Worm (Caenorhabditis elegans): Measurements from ENCODE around the gene K04A8.20.
A peak's percentile ranks its signal among the peaks of the same experiment; 100 is the strongest.

Gene K04A8.20

DNA sequence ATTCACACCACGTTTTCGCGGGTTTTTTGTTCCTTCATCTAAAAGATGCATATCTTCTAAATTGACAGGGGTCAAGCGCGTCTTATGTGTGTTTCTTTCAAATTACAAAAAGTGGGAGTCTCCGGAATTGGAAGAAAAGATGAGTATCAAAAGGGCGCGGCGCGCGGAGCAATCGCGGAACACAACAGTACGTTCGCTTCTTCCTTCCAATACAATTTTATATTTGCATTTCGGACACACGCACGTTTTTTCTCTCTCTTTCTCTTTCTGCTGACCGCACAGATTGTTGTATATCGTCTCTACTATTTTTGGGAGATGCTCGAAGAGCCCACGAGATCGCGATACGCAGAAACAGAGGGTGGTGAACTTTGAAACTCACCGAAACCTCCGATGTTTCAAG is 939 bp upstream of the K04A8.20 start:
- TF ChIP-seq F49E8.2 (tag; optimal IDR thresholded peaks at IDR 0.05; ENCODE audit: borderline replicate concordance) (no peak), aha-1 (tag) (peak; percentile 37), dve-1 (tag; optimal IDR thresholded peaks at IDR 0.05; ENCODE audit: insufficient read depth) (peak; percentile 22), unc-62 (GFP tag; optimal IDR thresholded peaks at IDR 0.05 in 1 of 2) (peak in 1 of 2 experiments; percentile 95), unc-62 (tag; optimal IDR thresholded peaks at IDR 0.05) (no peak), lin-1 (GFP tag; IDR thresholded peaks at IDR 0.05) (no peak), mdl-1 (tag; optimal IDR thresholded peaks at IDR 0.05) (peak in 1 of 2 experiments; percentile 8), fos-1 (tag; optimal IDR thresholded peaks at IDR 0.05) (no peak), ZK546.5 (tag; optimal IDR thresholded peaks at IDR 0.05) (no peak)

DNA sequence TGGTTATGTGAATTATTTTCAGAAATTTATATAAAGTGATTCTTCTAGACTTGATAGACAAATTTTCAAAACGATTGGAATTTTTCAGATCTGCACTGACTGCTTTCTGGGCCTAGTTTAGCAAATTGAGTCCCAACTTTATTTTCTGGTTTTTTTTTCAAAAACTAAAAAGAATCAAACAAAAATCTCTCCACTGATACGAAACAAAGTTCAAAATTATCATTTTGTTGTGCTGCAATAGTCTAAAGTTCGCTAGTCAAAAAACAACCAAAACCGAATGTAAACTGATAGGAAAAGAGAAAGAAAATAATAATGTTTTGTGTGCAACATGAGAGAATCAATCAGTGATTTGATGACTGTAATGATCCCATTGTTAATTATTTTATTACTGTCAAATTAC is 623 bp downstream of the K04A8.20 start, which contains the start of gene lipl-4:
Gene lipl-4, plus strand, starts transcription at position 301 of the 400 bp plus-strand sequence.
- TF ChIP-seq dve-1 (tag; optimal IDR thresholded peaks at IDR 0.05; ENCODE audit: insufficient read depth) (peak; percentile 1), F49E8.2 (tag; optimal IDR thresholded peaks at IDR 0.05; ENCODE audit: borderline replicate concordance) (no peak), daf-16 (GFP tag; optimal IDR thresholded peaks at IDR 0.05) (no peak), daf-16 (tag; optimal IDR thresholded peaks at IDR 0.05) (peak; percentile 53), nhr-102 (tag; optimal IDR thresholded peaks at IDR 0.05) (no peak), madf-9 (GFP tag; conservative IDR thresholded peaks at IDR 0.05) (no peak), dmd-6 (GFP tag; IDR thresholded peaks at IDR 0.05) (no peak), mxl-2 (GFP tag; conservative IDR thresholded peaks at IDR 0.05) (no peak), vab-7 (GFP tag; IDR thresholded peaks at IDR 0.05) (no peak)

DNA sequence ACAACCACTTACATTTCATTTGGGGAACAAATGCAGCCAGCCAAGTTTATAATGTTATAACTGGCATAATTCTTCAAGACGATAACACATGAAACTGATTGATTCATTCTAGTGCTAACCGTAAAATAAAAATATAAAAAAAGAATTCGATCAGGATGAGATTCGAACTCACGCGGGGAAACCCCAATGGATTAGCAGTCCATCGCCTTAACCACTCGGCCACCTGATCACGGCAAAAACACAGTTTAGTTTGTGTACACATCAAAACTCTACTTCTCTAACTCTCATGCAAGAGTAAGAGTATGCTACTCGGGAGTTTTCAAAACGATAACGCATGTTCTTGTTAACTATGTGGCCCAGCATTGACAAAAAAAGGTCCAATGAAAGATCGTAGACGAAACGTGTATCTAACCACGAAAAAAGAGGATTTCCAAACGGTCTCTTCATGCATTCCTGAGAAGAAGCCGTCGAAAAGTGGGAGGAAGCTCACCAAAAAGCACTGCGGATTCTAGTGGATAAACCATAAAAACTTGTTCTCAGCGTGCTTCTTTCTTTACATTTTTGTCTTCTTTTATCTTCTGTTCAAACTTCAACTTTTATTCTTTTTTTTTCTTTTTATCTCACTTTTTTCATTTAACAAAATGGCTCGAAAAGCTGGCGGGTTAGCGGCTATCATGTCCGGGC is 2.6 kb downstream of the K04A8.20 start, which contains the start of gene twk-10:
Gene twk-10, plus strand, starts transcription at position 634 of the 684 bp plus-strand sequence.
- peak; percentile 69; the same call in 1 of the 2 replicates for TF ChIP-seq Y48G9A.11 (GFP tag; IDR thresholded peaks at IDR 0.05)
- TF ChIP-seq ctbp-1 (GFP tag; IDR thresholded peaks at IDR 0.05) = 0 out of 2 replicates have a peak, but pooled peaks have one; percentile 27
- peak; percentile 78 for TF ChIP-seq vab-7 (GFP tag; IDR thresholded peaks at IDR 0.05)
- no peak for TF ChIP-seq aha-1 (tag)
- TF ChIP-seq T26A8.4 (GFP tag; IDR thresholded peaks at IDR 0.05) = peak; percentile 52; the same call in 1 of the 2 replicates
- TF ChIP-seq lim-7 (GFP tag; IDR thresholded peaks at IDR 0.05) = peak; percentile 86
- TF ChIP-seq dmd-6 (GFP tag; IDR thresholded peaks at IDR 0.05) = peak; percentile 60
- no peak for TF ChIP-seq hif-1 (tag; optimal IDR thresholded peaks at IDR 0.05)
- TF ChIP-seq ceh-20 (GFP tag; IDR thresholded peaks at IDR 0.05) = no peak
- peak; percentile 64; the same call in 1 of the 2 replicates for TF ChIP-seq arid-1 (GFP tag; conservative IDR thresholded peaks at IDR 0.05)
- TF ChIP-seq hlh-30 (tag; optimal IDR thresholded peaks at IDR 0.05; ENCODE audit: insufficient read depth) = peak; percentile 15
- TF ChIP-seq gei-8 (GFP tag; optimal IDR thresholded peaks at IDR 0.05) = no peak
- TF ChIP-seq dmd-8 (GFP tag; IDR thresholded peaks at IDR 0.05) = peak; percentile 76; the same call in 1 of the 2 replicates
- TF ChIP-seq tra-1 (GFP tag; IDR thresholded peaks at IDR 0.05) = peak; percentile 83
- 0 out of 2 replicates have a peak, but pooled peaks have one; percentile 42 for TF ChIP-seq lin-1 (GFP tag; IDR thresholded peaks at IDR 0.05)
- TF ChIP-seq D1046.2 (GFP tag; IDR thresholded peaks at IDR 0.05) = 0 out of 2 replicates have a peak, but pooled peaks have one; percentile 49
- peak; percentile 21 for TF ChIP-seq nhr-111 (GFP tag; optimal IDR thresholded peaks at IDR 0.05)
- TF ChIP-seq daf-16 (GFP tag; optimal IDR thresholded peaks at IDR 0.05) = peak in 1 of 2 experiments; percentile 62
- peak; percentile 46 for TF ChIP-seq daf-16 (tag; optimal IDR thresholded peaks at IDR 0.05)
- peak; percentile 63 for TF ChIP-seq dve-1 (tag; optimal IDR thresholded peaks at IDR 0.05; ENCODE audit: insufficient read depth)
- TF ChIP-seq ZK546.5 (tag; optimal IDR thresholded peaks at IDR 0.05) = no peak
- no peak for TF ChIP-seq ces-1 (GFP tag; optimal IDR thresholded peaks at IDR 0.05)
- TF ChIP-seq F26F4.8 (GFP tag; conservative IDR thresholded peaks at IDR 0.05) = peak; percentile 73; the same call in 1 of the 2 replicates
- TF ChIP-seq madf-9 (GFP tag; conservative IDR thresholded peaks at IDR 0.05) = peak; percentile 75; the same call in 1 of the 2 replicates
- TF ChIP-seq ceh-44 (GFP tag; IDR thresholded peaks at IDR 0.05) = peak; percentile 70; the same call in 1 of the 2 replicates
- TF ChIP-seq hmg-1.1 (GFP tag; IDR thresholded peaks at IDR 0.05) = peak; percentile 41; the same call in 1 of the 2 replicates
- TF ChIP-seq pha-4 (GFP tag; IDR thresholded peaks at IDR 0.05) = peak; percentile 76; the same call in 1 of the 2 replicates
- TF ChIP-seq pha-4 (tag; optimal IDR thresholded peaks at IDR 0.05) = no peak
- peak; percentile 9 for TF ChIP-seq rbr-2 (tag; optimal IDR thresholded peaks at IDR 0.05)
- TF ChIP-seq ama-1 (optimal IDR thresholded peaks at IDR 0.05) = no peak
- TF ChIP-seq unc-130 (GFP tag; optimal IDR thresholded peaks at IDR 0.05) = peak; percentile 21
- peak; percentile 64; the same call in 1 of the 2 replicates for TF ChIP-seq mdt-29 (GFP tag; IDR thresholded peaks at IDR 0.05)
- TF ChIP-seq ZK337.2 (GFP tag; IDR thresholded peaks at IDR 0.05) = peak; percentile 70; the same call in 1 of the 2 replicates
- no peak for TF ChIP-seq lin-38 (GFP tag; IDR thresholded peaks at IDR 0.05)
- 0 out of 2 replicates have a peak, but pooled peaks have one; percentile 34 for TF ChIP-seq nhr-41 (GFP tag; IDR thresholded peaks at IDR 0.05)
- TF ChIP-seq nhr-28 (tag; optimal IDR thresholded peaks at IDR 0.05) = peak; percentile 26

Measured in whole organism, L4 larva.